Worm (Caenorhabditis elegans): ENCODE results near the gene C09B8.3.

DNA sequence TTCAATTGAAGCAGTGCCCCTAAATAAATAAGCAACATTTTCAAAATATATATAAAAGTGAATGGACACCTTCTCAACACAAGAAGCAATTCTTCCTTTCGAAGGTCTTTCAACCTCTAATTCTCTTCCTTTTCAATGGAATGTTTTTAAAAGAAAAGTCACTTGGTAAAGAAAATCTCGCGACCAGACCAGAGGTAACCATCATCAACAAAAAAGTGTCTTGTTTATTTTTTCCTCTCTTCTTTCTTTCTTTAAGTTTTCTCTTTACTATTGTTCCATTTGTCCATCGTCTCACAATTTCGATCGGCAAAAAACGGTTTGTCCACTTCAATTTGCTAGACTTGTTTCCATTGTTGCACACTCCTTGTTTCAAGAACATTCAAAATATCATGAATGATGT, 4.6 kb upstream of the C09B8.3 start, which contains the start of gene C09B8.8:
- no peak for TF ChIP-seq pqm-1 (tag; optimal IDR thresholded peaks at IDR 0.05)
- no peak for TF ChIP-seq nfya-1 (tag; optimal IDR thresholded peaks at IDR 0.05)
- no peak for TF ChIP-seq fkh-6 (tag; optimal IDR thresholded peaks at IDR 0.05)
- TF ChIP-seq fkh-10 (GFP tag; optimal IDR thresholded peaks at IDR 0.05) = no peak
- no peak for TF ChIP-seq ztf-16 (tag; optimal IDR thresholded peaks at IDR 0.05)
- TF ChIP-seq nhr-232 (tag; optimal IDR thresholded peaks at IDR 0.05) = no peak
- no peak for TF ChIP-seq hlh-30 (tag; optimal IDR thresholded peaks at IDR 0.05; ENCODE audit: insufficient read depth)
- no peak for TF ChIP-seq ceh-19 (GFP tag; optimal IDR thresholded peaks at IDR 0.05)

Measured in whole organism, late embryonic.